Worm (Caenorhabditis elegans): ENCODE data around the gene C44B11.1.

The C44B11.1 gene

ce11 chrIII:3109564-3109963 lies 45.5 kb upstream of the C44B11.1 start:
- TF ChIP-seq unc-39 (tag; optimal IDR thresholded peaks at IDR 0.05) (no peak), ztf-11 (tag; optimal IDR thresholded peaks at IDR 0.05) (no peak), zag-1 (tag; optimal IDR thresholded peaks at IDR 0.05) (no peak), C34F6.9 (tag; optimal IDR thresholded peaks at IDR 0.05) (no peak), snpc-4 (tag; optimal IDR thresholded peaks at IDR 0.05) (no peak), sem-4 (tag; optimal IDR thresholded peaks at IDR 0.05) (no peak), peb-1 (tag; optimal IDR thresholded peaks at IDR 0.05) (no peak), F13H6.1 (tag; optimal IDR thresholded peaks at IDR 0.05) (no peak), dmd-4 (tag; optimal IDR thresholded peaks at IDR 0.05) (no peak), nhr-6 (tag; optimal IDR thresholded peaks at IDR 0.05) (no peak), lin-13 (GFP tag; optimal IDR thresholded peaks at IDR 0.05) (no peak), egl-27 (tag; optimal IDR thresholded peaks at IDR 0.05) (no peak), ceh-82 (tag; optimal IDR thresholded peaks at IDR 0.05) (no peak), fos-1 (tag; optimal IDR thresholded peaks at IDR 0.05) (no peak)

- TF ChIP-seq nhr-10 (tag; optimal IDR thresholded peaks at IDR 0.05), result no peak
- no peak for TF ChIP-seq elt-3 (tag; optimal IDR thresholded peaks at IDR 0.05)
- TF ChIP-seq zag-1 (tag; optimal IDR thresholded peaks at IDR 0.05), result no peak
- no peak for TF ChIP-seq ztf-1 (GFP tag; conservative IDR thresholded peaks at IDR 0.05)
- no peak for TF ChIP-seq dmd-4 (tag; optimal IDR thresholded peaks at IDR 0.05)
- no peak for TF ChIP-seq lin-39 (tag; optimal IDR thresholded peaks at IDR 0.05)
These were observed 44.5 kb upstream of the C44B11.1 start for ce11 chrIII:3110614-3111013.

ce11 chrIII:3111534-3111933 lies 43.5 kb upstream of the C44B11.1 start:
- no peak for TF ChIP-seq sem-4 (tag; optimal IDR thresholded peaks at IDR 0.05)
- no peak for TF ChIP-seq egl-27 (tag; optimal IDR thresholded peaks at IDR 0.05)
- no peak for TF ChIP-seq unc-62 (GFP tag; optimal IDR thresholded peaks at IDR 0.05)
- no peak for TF ChIP-seq C34F6.9 (tag; optimal IDR thresholded peaks at IDR 0.05)
- no peak for TF ChIP-seq lin-13 (GFP tag; optimal IDR thresholded peaks at IDR 0.05)
- TF ChIP-seq mbf-1 (tag; optimal IDR thresholded peaks at IDR 0.05), result no peak
- TF ChIP-seq nhr-21 (tag; optimal IDR thresholded peaks at IDR 0.05), result no peak
- no peak for TF ChIP-seq unc-39 (tag; optimal IDR thresholded peaks at IDR 0.05)
- no peak for TF ChIP-seq alr-1 (tag; optimal IDR thresholded peaks at IDR 0.05)
- no peak for TF ChIP-seq mdl-1 (tag; optimal IDR thresholded peaks at IDR 0.05)
- TF ChIP-seq R02D3.7 (tag; optimal IDR thresholded peaks at IDR 0.05), result no peak
- TF ChIP-seq nhr-11 (tag; optimal IDR thresholded peaks at IDR 0.05), result no peak
- TF ChIP-seq lin-39 (tag; optimal IDR thresholded peaks at IDR 0.05), result no peak
- TF ChIP-seq elt-1 (tag; optimal IDR thresholded peaks at IDR 0.05), result no peak
- TF ChIP-seq ztf-4 (tag; optimal IDR thresholded peaks at IDR 0.05), result no peak
- TF ChIP-seq ceh-82 (tag; optimal IDR thresholded peaks at IDR 0.05), result no peak
- TF ChIP-seq mab-5 (tag; optimal IDR thresholded peaks at IDR 0.05), result no peak

- no peak for TF ChIP-seq skn-1 (tag; optimal IDR thresholded peaks at IDR 0.05)
- peak; percentile 5 for TF ChIP-seq gmeb-1 (tag; optimal IDR thresholded peaks at IDR 0.05)
These were observed 43.1 kb upstream of the C44B11.1 start for ce11 chrIII:3112001-3112400.

- no peak for TF ChIP-seq mdl-1 (tag; optimal IDR thresholded peaks at IDR 0.05)
- no peak for TF ChIP-seq lin-39 (tag; optimal IDR thresholded peaks at IDR 0.05)
- no peak for TF ChIP-seq nhr-12 (tag; optimal IDR thresholded peaks at IDR 0.05)
- TF ChIP-seq lin-13 (GFP tag; optimal IDR thresholded peaks at IDR 0.05), result no peak
These were observed 42.5 kb upstream of the C44B11.1 start for ce11 chrIII:3112616-3113015.

- TF ChIP-seq crh-2 (tag; optimal IDR thresholded peaks at IDR 0.05) (peak; percentile 74), fos-1 (tag; optimal IDR thresholded peaks at IDR 0.05) (peak; percentile 92), sma-9 (GFP tag; optimal IDR thresholded peaks at IDR 0.05) (peak; percentile 70), sma-9 (tag; optimal IDR thresholded peaks at IDR 0.05) (no peak), ztf-4 (tag; optimal IDR thresholded peaks at IDR 0.05) (no peak), F13H6.1 (tag; optimal IDR thresholded peaks at IDR 0.05) (no peak), lin-13 (GFP tag; optimal IDR thresholded peaks at IDR 0.05) (no peak), nhr-12 (tag; optimal IDR thresholded peaks at IDR 0.05) (no peak), lin-39 (tag; optimal IDR thresholded peaks at IDR 0.05) (no peak), ama-1 (optimal IDR thresholded peaks at IDR 0.05) (no peak), blmp-1 (tag; optimal IDR thresholded peaks at IDR 0.05; ENCODE audit: insufficient read depth) (no peak), nhr-77 (tag; optimal IDR thresholded peaks at IDR 0.05) (no peak), unc-39 (tag; optimal IDR thresholded peaks at IDR 0.05) (no peak), ceh-16 (tag; optimal IDR thresholded peaks at IDR 0.05) (no peak), gmeb-1 (tag; optimal IDR thresholded peaks at IDR 0.05) (peak; percentile 28), snpc-4 (tag; optimal IDR thresholded peaks at IDR 0.05) (no peak), lin-11 (tag; optimal IDR thresholded peaks at IDR 0.05) (no peak), aly-2 (tag; optimal IDR thresholded peaks at IDR 0.05) (no peak), skn-1 (tag; optimal IDR thresholded peaks at IDR 0.05) (no peak), mbf-1 (tag; optimal IDR thresholded peaks at IDR 0.05) (no peak), dmd-4 (tag; optimal IDR thresholded peaks at IDR 0.05) (no peak), zag-1 (tag; optimal IDR thresholded peaks at IDR 0.05) (no peak)
These were observed 38.1 kb upstream of the C44B11.1 start for ce11 chrIII:3116969-3117368.

All from whole organism, L2 larva.